Fruit fly (Drosophila melanogaster): ENCODE results near the gene Lint-O.

The Lint-O gene

dm6 chrX:2727506-2727905 lies 29.0 kb downstream of the Lint-O start, which contains the start of gene dwg (continued):
- TF ChIP-seq her (GFP tag; optimal IDR thresholded peaks at IDR 0.05) (no peak), Stat92E (GFP tag; optimal IDR thresholded peaks at IDR 0.05) (no peak), YL-1 (GFP tag; optimal IDR thresholded peaks at IDR 0.05) (peak; percentile 30), ERR (GFP tag; optimal IDR thresholded peaks at IDR 0.05) (no peak), Med (GFP tag) (no peak), CG12769 (tag; optimal IDR thresholded peaks at IDR 0.05) (no peak), gsb (GFP tag; IDR thresholded peaks at IDR 0.05) (no peak), CG34376 (GFP tag; optimal IDR thresholded peaks at IDR 0.05) (no peak), trem (tag; optimal IDR thresholded peaks at IDR 0.05) (peak; percentile 36), Bdp1 (GFP tag; optimal IDR thresholded peaks at IDR 0.05) (no peak), en (GFP tag; optimal IDR thresholded peaks at IDR 0.05) (no peak), Dref (GFP tag; IDR thresholded peaks at IDR 0.05) (peak; percentile 76), kah (GFP tag; optimal IDR thresholded peaks at IDR 0.05) (no peak), pan (optimal IDR thresholded peaks at IDR 0.05) (no peak), pan (GFP tag; optimal IDR thresholded peaks at IDR 0.05 in 1 of 2, IDR thresholded peaks at IDR 0.05 in 1 of 2) (no peak), CG42726 (GFP tag; IDR thresholded peaks at IDR 0.05; ENCODE audit: partially characterized antibody) (peak; percentile 66; the same call in 1 of the 2 replicates), Abd-B (GFP tag; optimal IDR thresholded peaks at IDR 0.05) (peak; percentile 38), nmo (GFP tag; optimal IDR thresholded peaks at IDR 0.05) (no peak), crp (GFP tag; optimal IDR thresholded peaks at IDR 0.05) (peak in 1 of 2 experiments; percentile 32), Dad (GFP tag; optimal IDR thresholded peaks at IDR 0.05) (no peak), Aef1 (GFP tag; IDR thresholded peaks at IDR 0.05) (no peak), Myb (GFP tag; optimal IDR thresholded peaks at IDR 0.05) (peak; percentile 77), unc-4 (GFP tag; IDR thresholded peaks at IDR 0.05; ENCODE audit: partially characterized antibody) (peak; percentile 87), zen2 (GFP tag; IDR thresholded peaks at IDR 0.05; ENCODE audit: partially characterized antibody) (peak; percentile 87), vvl (GFP tag; IDR thresholded peaks at IDR 0.05) (no peak), jigr1 (GFP tag; IDR thresholded peaks at IDR 0.05) (no peak), CG16813 (GFP tag; IDR thresholded peaks at IDR 0.05; ENCODE audit: partially characterized antibody) (peak; percentile 72), CG16779 (GFP tag; IDR thresholded peaks at IDR 0.05) (no peak), btn (GFP tag; optimal IDR thresholded peaks at IDR 0.05) (no peak), CG2129 (GFP tag; IDR thresholded peaks at IDR 0.05; ENCODE audit: partially characterized antibody) (peak; percentile 78), B-H2 (GFP tag; optimal IDR thresholded peaks at IDR 0.05) (no peak), chm (GFP tag; IDR thresholded peaks at IDR 0.05) (no peak), CG4820 (GFP tag; optimal IDR thresholded peaks at IDR 0.05) (no peak), ato (GFP tag; IDR thresholded peaks at IDR 0.05; ENCODE audit: partially characterized antibody) (peak; percentile 68), Atf3 (GFP tag; optimal IDR thresholded peaks at IDR 0.05) (no peak), CG3995 (GFP tag; optimal IDR thresholded peaks at IDR 0.05) (peak; percentile 67), pnt (GFP tag; optimal IDR thresholded peaks at IDR 0.05) (no peak), hbn (GFP tag; IDR thresholded peaks at IDR 0.05; ENCODE audit: partially characterized antibody) (peak; percentile 83), Scr (GFP tag; IDR thresholded peaks at IDR 0.05; ENCODE audit: partially characterized antibody) (peak; percentile 82), CG14441 (GFP tag; IDR thresholded peaks at IDR 0.05) (no peak), cato (GFP tag; optimal IDR thresholded peaks at IDR 0.05; ENCODE audit: borderline replicate concordance) (no peak), chinmo (GFP tag; IDR thresholded peaks at IDR 0.05; ENCODE audit: partially characterized antibody) (peak; percentile 95; the same call in 3 of the 4 replicates), sna (GFP tag; IDR thresholded peaks at IDR 0.05; ENCODE audit: partially characterized antibody) (peak; percentile 81), Sry-δ (GFP tag; optimal IDR thresholded peaks at IDR 0.05) (peak; percentile 79), CG17186 (GFP tag; optimal IDR thresholded peaks at IDR 0.05) (peak; percentile 53), hb (GFP tag; IDR thresholded peaks at IDR 0.05; ENCODE audit: partially characterized antibody) (peak; percentile 69), slp2 (GFP tag; optimal IDR thresholded peaks at IDR 0.05) (no peak), stwl (tag; optimal IDR thresholded peaks at IDR 0.05) (peak; percentile 59), Opbp (GFP tag; IDR thresholded peaks at IDR 0.05; ENCODE audit: partially characterized antibody) (peak; percentile 82; the same call in 2 of the 3 replicates), gfzf (GFP tag; optimal IDR thresholded peaks at IDR 0.05) (peak; percentile 28)
